Fruit fly (Drosophila melanogaster) whole organism, adult: ENCODE measurements around the gene Fer1.

Source experiments
- CG11617 ChIP-seq: fragments of 200-800 bp; sonication (Bioruptor generic); optimal IDR thresholded peaks from 2 replicates; lab custom pipeline; 2017; ENCODE audit warnings: mild to moderate bottlenecking, missing biosample characterization, missing genetic modification reagents, missing genetic modification characterization
- CG12768 ChIP-seq: fragments of 200-800 bp; sonication (Bioruptor generic); optimal IDR thresholded peaks from 2 replicates; lab custom pipeline; 2017; ENCODE audit warnings: missing biosample characterization, missing genetic modification characterization, mild to moderate bottlenecking, moderate library complexity, missing genetic modification reagents
- CG14711 ChIP-seq: fragments of 200-800 bp; sonication (Bioruptor generic); optimal IDR thresholded peaks from 2 replicates; lab custom pipeline; 2018; ENCODE audit warnings: missing biosample characterization, mild to moderate bottlenecking, missing genetic modification characterization, moderate library complexity
- CG1620 ChIP-seq: fragments of 200-800 bp; sonication (Bioruptor generic); optimal IDR thresholded peaks from 2 replicates; lab custom pipeline; 2016; ENCODE audit warnings: missing biosample characterization, missing genetic modification characterization
- CG33017 ChIP-seq: fragments of 200-800 bp; sonication (Bioruptor generic); optimal IDR thresholded peaks from 2 replicates; lab custom pipeline; 2018; ENCODE audit warnings: missing biosample characterization, mild to moderate bottlenecking, missing genetic modification characterization, moderate library complexity
- CG5204 ChIP-seq: fragments of 200-800 bp; sonication (Bioruptor generic); optimal IDR thresholded peaks from 2 replicates; lab custom pipeline; 2016; ENCODE audit warnings: missing biosample characterization, missing genetic modification characterization
- CG7045 ChIP-seq: fragments of 200-800 bp; sonication (Bioruptor generic); optimal IDR thresholded peaks from 2 replicates; lab custom pipeline; 2017; ENCODE audit warnings: missing biosample characterization, mild to moderate bottlenecking, missing genetic modification characterization
- CG7101 ChIP-seq: fragments of 200-800 bp; sonication (Bioruptor generic); optimal IDR thresholded peaks from 2 replicates; lab custom pipeline; 2018; ENCODE audit warnings: missing biosample characterization, mild to moderate bottlenecking, missing genetic modification characterization, moderate library complexity
- Clk ChIP-seq: fragments of 200-800 bp; sonication (Bioruptor generic); optimal IDR thresholded peaks from 2 replicates; lab custom pipeline; 2017; ENCODE audit warnings: missing biosample characterization, missing genetic modification characterization
- Crg-1 ChIP-seq: fragments of 200-800 bp; sonication (Bioruptor generic); optimal IDR thresholded peaks from 2 replicates; lab custom pipeline; 2016; ENCODE audit warnings: missing biosample characterization, missing genetic modification characterization
- Hr96 ChIP-seq: fragments of 200-800 bp; sonication (Bioruptor generic); optimal IDR thresholded peaks from 2 replicates; lab custom pipeline; 2016; ENCODE audit warnings: missing biosample characterization, missing genetic modification characterization
- Mnt ChIP-seq: fragments of 200-800 bp; sonication (Bioruptor generic); optimal IDR thresholded peaks from 2 replicates; lab custom pipeline; 2016; ENCODE audit warnings: missing biosample characterization, mild to moderate bottlenecking, missing genetic modification characterization
- bab1 ChIP-seq: fragments of 200-800 bp; sonication (Bioruptor generic); optimal IDR thresholded peaks from 3 replicates; lab custom pipeline; 2019; ENCODE audit warnings: missing biosample characterization, mild to moderate bottlenecking, missing genetic modification characterization, moderate library complexity
- cic ChIP-seq: fragments of 200-800 bp; sonication (Bioruptor generic); optimal IDR thresholded peaks from 2 replicates; lab custom pipeline; 2017; ENCODE audit warnings: missing biosample characterization, mild to moderate bottlenecking, missing genetic modification characterization, moderate library complexity
- cnc ChIP-seq, 2 experiments: fragments of >200 bp; optimal IDR thresholded peaks; 2 replicates each; lab custom pipeline; 2017
- kay ChIP-seq: fragments of 200-800 bp; sonication (Bioruptor generic); peaks from one replicate; lab custom pipeline; 2016; ENCODE audit warnings: missing biosample characterization, missing genetic modification characterization, borderline replicate concordance
- ovo ChIP-seq: fragments of 200-800 bp; sonication (Bioruptor generic); optimal IDR thresholded peaks from 2 replicates; lab custom pipeline; 2016; ENCODE audit warnings: missing biosample characterization, missing genetic modification characterization
- pad ChIP-seq: fragments of 200-800 bp; sonication (Bioruptor generic); optimal IDR thresholded peaks from 3 replicates; lab custom pipeline; 2017; ENCODE audit warnings: missing biosample characterization, missing genetic modification characterization, mild to moderate bottlenecking, moderate library complexity, missing genetic modification reagents
- tj ChIP-seq: fragments of 200-800 bp; sonication (Bioruptor generic); optimal IDR thresholded peaks from 3 replicates; lab custom pipeline; 2017; ENCODE audit warnings: missing biosample characterization, mild to moderate bottlenecking, missing genetic modification characterization, moderate library complexity
- toe ChIP-seq: fragments of 200-800 bp; sonication (Bioruptor generic); optimal IDR thresholded peaks from 2 replicates; lab custom pipeline; 2016; ENCODE audit warnings: missing biosample characterization, missing genetic modification characterization

The Fer1 gene

dm6 chr3R:7127966-7128365 is 8.0 kb upstream of the Fer1 start, which contains the start of gene CG10068:
CG10068 (minus strand) TSS chr3R:7128027.
- peak; percentile 84 for TF ChIP-seq toe
- peak; percentile 65 for TF ChIP-seq cic (GFP tag; lab: Kevin White, UChicago)
- TF ChIP-seq CG12768 (GFP tag; lab: Kevin White, UChicago) = peak; percentile 85
- TF ChIP-seq bab1 (GFP tag; lab: Kevin White, UChicago) = peak; percentile 93
- peak; percentile 42 for TF ChIP-seq ovo (GFP tag; lab: Kevin White, UChicago)
- TF ChIP-seq cnc (optimal IDR thresholded peaks at IDR 0.05; lab: Kevin White, UChicago) = no peak
- peak; percentile 80 for TF ChIP-seq pad (GFP tag; lab: Kevin White, UChicago)
- TF ChIP-seq Crg-1 (GFP tag; lab: Kevin White, UChicago) = peak; percentile 94
- TF ChIP-seq CG7045 = peak; percentile 86
- peak; percentile 86 for TF ChIP-seq Mnt (GFP tag; lab: Kevin White, UChicago)
- TF ChIP-seq CG14711 (tag; lab: Kevin White, UChicago) = peak; percentile 86
- peak; percentile 82 for TF ChIP-seq Hr96 (GFP tag; lab: Kevin White, UChicago)
- peak; percentile 94 for TF ChIP-seq kay
- peak; percentile 91 for TF ChIP-seq CG7101 (tag; lab: Kevin White, UChicago)
- peak; percentile 91 for TF ChIP-seq CG11617 (GFP tag; lab: Kevin White, UChicago)
- TF ChIP-seq CG33017 (tag; lab: Kevin White, UChicago) = peak; percentile 83
- TF ChIP-seq CG5204 = peak; percentile 88
- peak; percentile 84 for TF ChIP-seq tj (GFP tag; lab: Kevin White, UChicago)
- peak; percentile 93 for TF ChIP-seq CG1620 (GFP tag; lab: Kevin White, UChicago)
- peak; percentile 71 for TF ChIP-seq Clk (GFP tag; lab: Kevin White, UChicago)

dm6 chr3R:7129280-7130069 is 6.5 kb upstream of the Fer1 start, which contains the start of gene CG31248:
CG31248 (plus strand) TSS chr3R:7129320.
- TF ChIP-seq Hr96 (GFP tag; lab: Kevin White, UChicago) (no peak), tj (GFP tag; lab: Kevin White, UChicago) (peak; percentile 35), CG11617 (GFP tag; lab: Kevin White, UChicago) (peak; percentile 11), cnc (optimal IDR thresholded peaks at IDR 0.05; lab: Kevin White, UChicago) (no peak), CG7101 (tag; lab: Kevin White, UChicago) (peak; percentile 6), bab1 (GFP tag; lab: Kevin White, UChicago) (peak; percentile 66), toe (no peak), CG7045 (peak; percentile 47), Mnt (GFP tag; lab: Kevin White, UChicago) (peak; percentile 55), CG5204 (peak; percentile 25), cic (GFP tag; lab: Kevin White, UChicago) (peak; percentile 90), pad (GFP tag; lab: Kevin White, UChicago) (peak; percentile 11), kay (peak; percentile 11), CG14711 (tag; lab: Kevin White, UChicago) (peak; percentile 34), CG12768 (GFP tag; lab: Kevin White, UChicago) (peak; percentile 58)

- TF ChIP-seq Mnt (GFP tag; lab: Kevin White, UChicago) (no peak), CG12768 (GFP tag; lab: Kevin White, UChicago) (no peak), toe (no peak), bab1 (GFP tag; lab: Kevin White, UChicago) (peak; percentile 11)
Measured at dm6 chr3R:7130827-7131226, 5.2 kb upstream of the Fer1 start.

dm6 chr3R:7131260-7131659 is 4.7 kb upstream of the Fer1 start, which contains the start of gene CG31493:
CG31493 (plus strand) TSS chr3R:7131560.
- TF ChIP-seq tj (GFP tag; lab: Kevin White, UChicago) (no peak), ovo (GFP tag; lab: Kevin White, UChicago) (no peak), CG33017 (tag; lab: Kevin White, UChicago) (no peak), CG1620 (GFP tag; lab: Kevin White, UChicago) (no peak)

- TF ChIP-seq tj (GFP tag; lab: Kevin White, UChicago) = no peak
- no peak for TF ChIP-seq CG5204
Measured at dm6 chr3R:7134715-7135505, 1.1 kb upstream of the Fer1 start.

dm6 chr3R:7137207-7137606 is 1.2 kb downstream of the Fer1 start:
- no peak for TF ChIP-seq kay
- TF ChIP-seq CG12768 (GFP tag; lab: Kevin White, UChicago) = no peak
- no peak for TF ChIP-seq Clk (GFP tag; lab: Kevin White, UChicago)
- no peak for TF ChIP-seq toe
- no peak for TF ChIP-seq CG1620 (GFP tag; lab: Kevin White, UChicago)
- TF ChIP-seq pad (GFP tag; lab: Kevin White, UChicago) = no peak
- no peak for TF ChIP-seq CG7101 (tag; lab: Kevin White, UChicago)
- no peak for TF ChIP-seq cic (GFP tag; lab: Kevin White, UChicago)
- no peak for TF ChIP-seq tj (GFP tag; lab: Kevin White, UChicago)
- no peak for TF ChIP-seq Hr96 (GFP tag; lab: Kevin White, UChicago)
- no peak for TF ChIP-seq cnc (optimal IDR thresholded peaks at IDR 0.05; lab: Kevin White, UChicago)
- no peak for TF ChIP-seq CG11617 (GFP tag; lab: Kevin White, UChicago)
- TF ChIP-seq Mnt (GFP tag; lab: Kevin White, UChicago) = no peak
- no peak for TF ChIP-seq Crg-1 (GFP tag; lab: Kevin White, UChicago)
- TF ChIP-seq CG14711 (tag; lab: Kevin White, UChicago) = no peak
- no peak for TF ChIP-seq CG5204
